Worm (Caenorhabditis elegans): ENCODE data around the gene W07G4.8.

- no peak for TF ChIP-seq mep-1 (tag; optimal IDR thresholded peaks at IDR 0.05)
- no peak for TF ChIP-seq snpc-4 (tag; optimal IDR thresholded peaks at IDR 0.05)
- no peak for TF ChIP-seq lin-32 (GFP tag; optimal IDR thresholded peaks at IDR 0.05)
- TF ChIP-seq pha-4 (tag; optimal IDR thresholded peaks at IDR 0.05) = no peak
- TF ChIP-seq nhr-28 (tag; optimal IDR thresholded peaks at IDR 0.05) = no peak
- no peak for TF ChIP-seq lsy-2 (tag; optimal IDR thresholded peaks at IDR 0.05)
Observed at ce11 chrV:13004374-13004773, 45.0 kb downstream of the W07G4.8 start.

Data from whole organism, mixed stage, embryonic.